Worm (Caenorhabditis elegans) whole organism, late embryonic: ENCODE measurements around the gene asp-3.

ENCODE experiments used
- T23F11.4 ChIP-seq: fragments of 200-800 bp; sonication (Bioruptor generic); optimal IDR thresholded peaks from 2 replicates; lab custom pipeline; 2018; ENCODE audit warnings: mild to moderate bottlenecking, missing genetic modification characterization, missing compliant biosample characterization
- ama-1 ChIP-seq: fragments of 150-350 bp; optimal IDR thresholded peaks from 2 replicates; lab custom pipeline; 2014
- ceh-14 ChIP-seq: sonication (generic microtip); optimal IDR thresholded peaks from 2 replicates; lab custom pipeline; 2016; ENCODE audit warnings: missing genotype, missing genetic modification characterization, missing compliant biosample characterization
- che-1 ChIP-seq: sonication (generic microtip); optimal IDR thresholded peaks from 2 replicates; lab custom pipeline; 2016; ENCODE audit warnings: mild to moderate bottlenecking, missing genetic modification characterization, missing compliant biosample characterization
- eyg-1 ChIP-seq: sonication (generic microtip); optimal IDR thresholded peaks from 2 replicates; lab custom pipeline; 2016; ENCODE audit warnings: missing genotype, missing genetic modification characterization, missing compliant biosample characterization
- fax-1 ChIP-seq: sonication (generic microtip); optimal IDR thresholded peaks from 2 replicates; lab custom pipeline; 2016; ENCODE audit warnings: missing genotype, missing genetic modification characterization, missing compliant biosample characterization
- hlh-6 ChIP-seq: sonication (generic microtip); optimal IDR thresholded peaks from 2 replicates; lab custom pipeline; 2016; ENCODE audit warnings: missing genotype, missing genetic modification characterization, missing compliant biosample characterization
- nhr-11 ChIP-seq: fragments of 150-350 bp; optimal IDR thresholded peaks from 2 replicates; lab custom pipeline; 2014; ENCODE audit warnings: missing biosample characterization, missing genetic modification characterization
- pag-3 ChIP-seq: sonication (generic microtip); optimal IDR thresholded peaks from 2 replicates; lab custom pipeline; 2016; ENCODE audit warnings: missing compliant biosample characterization, missing genetic modification characterization, borderline replicate concordance

DNA sequence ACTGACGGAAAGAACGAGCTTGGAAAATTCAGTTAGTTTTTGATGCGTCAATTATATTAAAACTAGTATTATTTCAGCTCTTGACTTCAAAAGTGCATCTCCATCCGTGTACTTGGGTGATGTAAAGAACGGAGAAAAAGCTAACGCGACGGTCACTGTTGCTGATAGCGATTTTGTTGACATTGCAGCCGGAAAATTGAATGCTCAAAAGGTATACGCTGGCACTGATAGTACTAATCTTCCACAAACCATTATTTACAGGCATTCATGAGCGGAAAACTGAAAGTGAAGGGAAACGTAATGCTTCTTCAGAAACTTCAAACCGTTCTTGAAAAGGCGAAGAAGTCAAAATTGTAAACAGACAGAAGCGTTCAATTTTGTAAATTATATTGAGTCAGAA, 28.8 kb downstream of the asp-3 start:
- TF ChIP-seq che-1 (tag; lab: Kevin White, UChicago) = no peak
- TF ChIP-seq ceh-14 (tag; lab: Kevin White, UChicago) = no peak
- no peak for TF ChIP-seq ama-1 (lab: Kevin White, UChicago)
- TF ChIP-seq hlh-6 = no peak
- TF ChIP-seq fax-1 (tag; lab: Kevin White, UChicago) = no peak
- no peak for TF ChIP-seq pag-3 (tag; lab: Kevin White, UChicago)
- no peak for TF ChIP-seq eyg-1 (tag; lab: Kevin White, UChicago)
- no peak for TF ChIP-seq nhr-11 (tag; lab: Kevin White, UChicago)
- TF ChIP-seq T23F11.4 (GFP tag; lab: Kevin White, UChicago) = no peak
